Fruit fly (Drosophila melanogaster) S2 (cell line): Measurements from ENCODE around the gene Fnta.

Source experiments
- CG8478 ChIP-seq: fragments of >200 bp; optimal IDR thresholded peaks from 2 replicates; lab custom pipeline; 2018
- CTCF ChIP-seq, 2 experiments: fragments of >200 bp; optimal IDR thresholded peaks; 2 replicates each; lab custom pipeline; 2018

dm6 chr2L:4847191-4847853 lies 16.8 kb upstream of the Fnta start, which contains the start of the genes mxt and CG11927:
- TF ChIP-seq CG8478 (lab: Kevin White, UChicago), result no peak
- TF ChIP-seq CTCF (optimal IDR thresholded peaks at IDR 0.05; lab: Kevin White, UChicago), result no peak
